Worm (Caenorhabditis elegans) whole organism, L3 larva: ENCODE results near the gene mrps-12.

Source experiments
- ZK546.5 ChIP-seq: sonication (generic microtip); optimal IDR thresholded peaks from 2 replicates; lab custom pipeline; 2017; ENCODE audit warnings: missing biosample characterization, missing genetic modification characterization
- nhr-76 ChIP-seq: fragments of 150-350 bp; sonication (generic microtip); optimal IDR thresholded peaks from 5 replicates; lab custom pipeline; 2014; ENCODE audit warnings: missing biosample characterization, missing genetic modification characterization
- pha-4 ChIP-seq: fragments of 150-350 bp; optimal IDR thresholded peaks from 2 replicates; lab custom pipeline; 2014; ENCODE audit warnings: missing biosample characterization, missing genetic modification reagents, missing genetic modification characterization
- snpc-4 ChIP-seq: fragments of 150-350 bp; optimal IDR thresholded peaks from 2 replicates; lab custom pipeline; 2014; ENCODE audit warnings: missing biosample characterization, missing genetic modification characterization
- tbx-2 ChIP-seq: sonication (generic microtip); optimal IDR thresholded peaks from 2 replicates; lab custom pipeline; 2016; ENCODE audit warnings: mild to moderate bottlenecking, missing genetic modification characterization, missing compliant biosample characterization
- unc-62 ChIP-seq: fragments of 150-350 bp; sonication (generic microtip); optimal IDR thresholded peaks from 4 replicates; lab custom pipeline; 2014; ENCODE audit warnings: missing biosample characterization, missing genetic modification reagents, missing genetic modification characterization

DNA sequence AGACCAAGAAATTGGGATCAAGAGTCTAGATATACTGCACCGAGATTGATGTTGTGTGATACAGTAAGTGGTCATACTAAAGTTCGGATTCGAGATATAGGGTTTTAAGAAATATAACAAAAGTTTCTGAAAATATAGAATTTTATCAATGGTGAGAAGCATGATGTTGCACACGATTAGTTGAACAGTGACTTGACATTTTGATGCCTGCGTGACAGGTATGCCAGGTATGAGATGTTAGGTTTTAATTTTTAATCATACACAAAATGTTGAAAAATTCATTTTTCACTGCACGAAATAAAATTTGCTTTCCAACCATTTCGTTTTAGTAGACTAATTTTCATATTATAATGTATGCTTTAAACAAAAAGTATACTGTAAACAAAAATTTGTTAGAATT, 7.5 kb upstream of the mrps-12 start:
- TF ChIP-seq pha-4 (tag; lab: Kevin White, UChicago) (no peak), nhr-76 (tag; lab: Kevin White, UChicago) (no peak), ZK546.5 (tag; lab: Kevin White, UChicago) (no peak), snpc-4 (tag; lab: Kevin White, UChicago) (no peak), unc-62 (GFP tag; lab: Kevin White, UChicago) (no peak), tbx-2 (tag; lab: Kevin White, UChicago) (no peak)
